Worm (Caenorhabditis elegans) whole organism, young adult: ENCODE results near the gene hsp-16.2.

Experiments
- B0019.2 ChIP-seq: fragments of 200-800 bp; sonication (Bioruptor generic); conservative IDR thresholded peaks from 2 replicates; pipeline ENCODE4 v1.3.6; 2022; ENCODE audit warnings: missing genetic modification reagents, missing genetic modification characterization, missing compliant biosample characterization
- C17E4.6 ChIP-seq: fragments of 200-800 bp; sonication (Bioruptor generic); IDR thresholded peaks from 2 replicates; pipeline ENCODE4 v1.3.6; 2022; ENCODE audit warnings: missing genetic modification reagents, missing genetic modification characterization, missing compliant biosample characterization
- F52B5.7 ChIP-seq: sonication (generic microtip); optimal IDR thresholded peaks from 2 replicates; lab custom pipeline; 2016; ENCODE audit warnings: mild to moderate bottlenecking, missing genetic modification characterization, missing compliant biosample characterization
- Y53G8AR.9 ChIP-seq: fragments of 200-800 bp; sonication (Bioruptor generic); conservative IDR thresholded peaks from 2 replicates; pipeline ENCODE4 v1.3.6; 2022; ENCODE audit warnings: missing genetic modification reagents, missing genetic modification characterization, missing compliant biosample characterization
- akir-1 ChIP-seq: fragments of 200-800 bp; sonication (Bioruptor generic); optimal IDR thresholded peaks from 2 replicates; lab custom pipeline; 2018; ENCODE audit warnings: mild to moderate bottlenecking, missing genetic modification characterization, moderate library complexity, missing compliant biosample characterization
- ama-1 ChIP-seq, 3 experiments: fragments of 150-350 bp in 1 of 3; sonication (generic microtip) in 2 of 3; optimal IDR thresholded peaks; 2 replicates each; lab custom pipeline; 2014 to 2018; ENCODE audit warnings: missing biosample characterization in 2 of 3, missing genetic modification characterization in 2 of 3, missing genetic modification reagents in 2 of 3
- aptf-2 ChIP-seq: fragments of 200-800 bp; sonication (Bioruptor generic); conservative IDR thresholded peaks from 2 replicates; pipeline ENCODE4 v1.3.6; 2022; ENCODE audit warnings: missing genetic modification reagents, missing genetic modification characterization, missing compliant biosample characterization
- aptf-3 ChIP-seq: fragments of 200-800 bp; sonication (Bioruptor generic); IDR thresholded peaks from 2 replicates; pipeline ENCODE4 v1.3.6; 2022; ENCODE audit warnings: missing genetic modification characterization, missing compliant biosample characterization
- athp-1 ChIP-seq: sonication (generic microtip); optimal IDR thresholded peaks from 2 replicates; lab custom pipeline; 2017; ENCODE audit warnings: mild to moderate bottlenecking, missing genetic modification characterization, missing compliant biosample characterization
- attf-3 ChIP-seq: fragments of 200-800 bp; sonication (Bioruptor generic); conservative IDR thresholded peaks from 2 replicates; pipeline ENCODE4 v1.3.6; 2022; ENCODE audit warnings: missing genetic modification reagents, missing genetic modification characterization, missing compliant biosample characterization
- bed-2 ChIP-seq: fragments of 200-800 bp; sonication (Bioruptor generic); IDR thresholded peaks from 2 replicates; pipeline ENCODE4 v1.3.6; 2022; ENCODE audit warnings: missing genetic modification reagents, missing genetic modification characterization, missing compliant biosample characterization
- cebp-1 ChIP-seq, 2 experiments: fragments of 200-800 bp in 1 of 2; sonication (Bioruptor generic) in 1 of 2; sonication (generic microtip) in 1 of 2; IDR thresholded peaks in 1 of 2; optimal IDR thresholded peaks in 1 of 2; 2 replicates each; pipeline versions ENCODE4 v1.3.6 to Lab custom; 2017 to 2022; ENCODE audit warnings: missing compliant biosample characterization in 2 of 2, missing genetic modification characterization in 2 of 2, mild to moderate bottlenecking in 1 of 2, missing genetic modification reagents in 1 of 2, moderate library complexity in 1 of 2
- cebp-2 ChIP-seq: fragments of 200-800 bp; sonication (Bioruptor generic); IDR thresholded peaks from 2 replicates; pipeline ENCODE4 v1.3.6; 2022; ENCODE audit warnings: missing genetic modification characterization, missing compliant biosample characterization
- ceh-100 ChIP-seq: fragments of 200-800 bp; sonication (Bioruptor generic); IDR thresholded peaks from 2 replicates; pipeline ENCODE4 v1.3.6; 2022; ENCODE audit warnings: missing genetic modification reagents, missing genetic modification characterization, missing compliant biosample characterization
- egl-44 ChIP-seq: fragments of 200-800 bp; sonication (Bioruptor generic); IDR thresholded peaks from 2 replicates; pipeline ENCODE4 v1.3.6; 2022; ENCODE audit warnings: missing genetic modification reagents, missing genetic modification characterization, missing compliant biosample characterization
- egrh-3 ChIP-seq: fragments of 200-800 bp; sonication (Bioruptor generic); IDR thresholded peaks from 2 replicates; pipeline ENCODE4 v1.3.6; 2022; ENCODE audit warnings: missing genetic modification reagents, missing genetic modification characterization, missing compliant biosample characterization
- ekl-4 ChIP-seq: fragments of 200-800 bp; sonication (Bioruptor generic); IDR thresholded peaks from 2 replicates; pipeline ENCODE4 v1.3.6; 2022; ENCODE audit warnings: missing genetic modification reagents, missing genetic modification characterization, missing compliant biosample characterization
- ets-4 ChIP-seq: fragments of 200-800 bp; sonication (Bioruptor generic); optimal IDR thresholded peaks from 2 replicates; lab custom pipeline; 2018; ENCODE audit warnings: mild to moderate bottlenecking, missing genetic modification characterization, missing compliant biosample characterization
- gei-17 ChIP-seq: fragments of 200-800 bp; sonication (Bioruptor generic); optimal IDR thresholded peaks from 2 replicates; lab custom pipeline; 2018; ENCODE audit warnings: mild to moderate bottlenecking, missing genetic modification characterization, missing compliant biosample characterization
- him-1 ChIP-seq: sonication (generic microtip); optimal IDR thresholded peaks from 2 replicates; lab custom pipeline; 2016; ENCODE audit warnings: missing genotype, missing genetic modification reagents, missing genetic modification characterization, missing compliant biosample characterization
- mxl-1 ChIP-seq: sonication (generic microtip); optimal IDR thresholded peaks from 2 replicates; lab custom pipeline; 2016; ENCODE audit warnings: missing genetic modification characterization, missing compliant biosample characterization
- nfya-1 ChIP-seq: sonication (generic microtip); optimal IDR thresholded peaks from 2 replicates; lab custom pipeline; 2017; ENCODE audit warnings: antibody characterized with exemption, missing compliant biosample characterization, missing genetic modification characterization, borderline replicate concordance; ENCODE audit not compliant: insufficient read depth
- nhr-80 ChIP-seq: sonication (generic microtip); optimal IDR thresholded peaks from 2 replicates; lab custom pipeline; 2016; ENCODE audit warnings: missing genetic modification characterization, missing compliant biosample characterization
- snpc-1.1 ChIP-seq: sonication (generic microtip); optimal IDR thresholded peaks from 2 replicates; lab custom pipeline; 2017; ENCODE audit warnings: missing genetic modification characterization, mild to moderate bottlenecking, missing compliant biosample characterization, antibody characterized with exemption, moderate library complexity, missing genotype, missing genetic modification reagents; ENCODE audit not compliant: insufficient read depth
- snpc-3.4 ChIP-seq: sonication (generic microtip); optimal IDR thresholded peaks from 2 replicates; lab custom pipeline; 2017; ENCODE audit warnings: missing genetic modification characterization, mild to moderate bottlenecking, missing compliant biosample characterization, antibody characterized with exemption, moderate library complexity, missing genotype, missing genetic modification reagents
- sptf-2 ChIP-seq: fragments of 200-800 bp; sonication (Bioruptor generic); optimal IDR thresholded peaks from 2 replicates; lab custom pipeline; 2018; ENCODE audit warnings: mild to moderate bottlenecking, missing genetic modification characterization, missing compliant biosample characterization
- tbx-9 ChIP-seq: sonication (generic microtip); optimal IDR thresholded peaks from 2 replicates; lab custom pipeline; 2016; ENCODE audit warnings: borderline replicate concordance, missing genetic modification characterization, inconsistent platforms, missing compliant biosample characterization
- tlf-1 ChIP-seq: fragments of 200-800 bp; sonication (Bioruptor generic); optimal IDR thresholded peaks from 2 replicates; lab custom pipeline; 2018; ENCODE audit warnings: mild to moderate bottlenecking, missing genetic modification characterization, missing compliant biosample characterization
- zfh-2 ChIP-seq: fragments of 200-800 bp; sonication (Bioruptor generic); conservative IDR thresholded peaks from 2 replicates; pipeline ENCODE4 v1.3.6; 2022; ENCODE audit warnings: missing genetic modification reagents, missing genetic modification characterization, missing compliant biosample characterization

Gene hsp-16.2

ce11 chrV:1849992-1850391 lies 45.2 kb upstream of the hsp-16.2 start:
- TF ChIP-seq bed-2 (GFP tag; lab: Robert Waterston, UW) (0 out of 2 replicates have a peak, but pooled peaks have one; percentile 31), egrh-3 (GFP tag; lab: Robert Waterston, UW) (peak; percentile 99), zfh-2 (GFP tag; lab: Robert Waterston, UW) (peak; percentile 94), cebp-2 (0 out of 2 replicates have a peak, but pooled peaks have one; percentile 46)

- TF ChIP-seq gei-17 (GFP tag; lab: Kevin White, UChicago) = no peak
- no peak for TF ChIP-seq mxl-1
- TF ChIP-seq nfya-1 (tag; lab: Kevin White, UChicago) = no peak
- TF ChIP-seq, all 124 proteins: peak for 0
These were observed 43.8 kb upstream of the hsp-16.2 start for ce11 chrV:1848590-1848989.

DNA sequence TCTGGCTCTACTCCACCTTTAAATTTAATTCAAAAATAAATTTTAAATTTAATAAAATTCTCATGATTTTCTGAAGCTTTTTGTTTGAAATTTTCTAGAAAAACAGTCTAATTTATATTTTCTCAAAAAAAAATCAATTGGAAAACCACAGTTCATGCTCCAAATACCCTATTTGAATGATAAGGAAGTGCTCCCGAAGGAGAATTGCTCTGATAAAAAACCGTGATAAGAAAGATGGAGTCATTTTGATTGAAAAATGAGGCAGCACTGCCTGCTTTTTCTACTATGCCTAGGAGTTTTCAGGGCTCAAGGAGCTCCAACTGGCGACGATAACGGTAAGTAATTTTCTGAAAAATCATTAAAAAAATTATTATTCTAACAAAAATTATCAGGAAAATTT lies 41.2 kb upstream of the hsp-16.2 start, which contains the start of gene T10B5.7:
T10B5.7 (plus strand) TSS at position 225 of the 400 bp plus-strand sequence.
- no peak for TF ChIP-seq him-1 (tag; lab: Kevin White, UChicago)
- TF ChIP-seq akir-1 = no peak
- no peak for TF ChIP-seq cebp-2
- no peak for TF ChIP-seq tbx-9 (tag; lab: Kevin White, UChicago)
- no peak for TF ChIP-seq egl-44 (GFP tag; lab: Robert Waterston, UW)
- peak; percentile 46 for TF ChIP-seq nhr-80 (tag; lab: Kevin White, UChicago)
- TF ChIP-seq F52B5.7 (tag; lab: Kevin White, UChicago) = no peak
- no peak for TF ChIP-seq ama-1 (optimal IDR thresholded peaks at IDR 0.05; lab: Kevin White, UChicago)
- TF ChIP-seq ama-1 (GFP tag; optimal IDR thresholded peaks at IDR 0.05; lab: Kevin White, UChicago) = no peak

ce11 chrV:1841744-1842143 lies 37.0 kb upstream of the hsp-16.2 start, which contains the start of gene T10B5.8:
T10B5.8 (plus strand) TSS chrV:1842044.
- no peak for TF ChIP-seq Y53G8AR.9 (GFP tag; lab: Robert Waterston, UW)
- TF ChIP-seq attf-3 = no peak
- no peak for TF ChIP-seq bed-2 (GFP tag; lab: Robert Waterston, UW)
- no peak for TF ChIP-seq ekl-4 (GFP tag; lab: Robert Waterston, UW)
- no peak for TF ChIP-seq aptf-3 (GFP tag; lab: Robert Waterston, UW)
- no peak for TF ChIP-seq snpc-1.1 (tag; lab: Kevin White, UChicago)
- no peak for TF ChIP-seq ets-4
- TF ChIP-seq tlf-1 (GFP tag; lab: Kevin White, UChicago) = no peak
- no peak for TF ChIP-seq athp-1
- no peak for TF ChIP-seq aptf-2 (GFP tag; lab: Robert Waterston, UW)
- TF ChIP-seq, all 124 proteins: peak for 0

- TF ChIP-seq B0019.2 (GFP tag; lab: Robert Waterston, UW) (no peak), C17E4.6 (GFP tag; lab: Robert Waterston, UW) (no peak), cebp-1 (GFP tag; IDR thresholded peaks at IDR 0.05; lab: Robert Waterston, UW) (no peak), cebp-1 (tag; optimal IDR thresholded peaks at IDR 0.05; lab: Kevin White, UChicago) (no peak), Y53G8AR.9 (GFP tag; lab: Robert Waterston, UW) (no peak), sptf-2 (GFP tag; lab: Kevin White, UChicago) (no peak), snpc-3.4 (tag; lab: Kevin White, UChicago) (no peak), ceh-100 (GFP tag; lab: Robert Waterston, UW) (no peak)
These were observed 25.2 kb upstream of the hsp-16.2 start, which contains the start of gene Y32G9B.1 for ce11 chrV:1829973-1830372. Y32G9B.1 (minus strand) TSS chrV:1830073.
